Fruit fly (Drosophila melanogaster) S2 (cell line): ENCODE results near the gene CG42823.

ENCODE experiments used
- CG8478 ChIP-seq: fragments of >200 bp; optimal IDR thresholded peaks from 2 replicates; lab custom pipeline; 2018
- CTCF ChIP-seq, 2 experiments: fragments of >200 bp; optimal IDR thresholded peaks; 2 replicates each; lab custom pipeline; 2018

Gene CG42823

DNA sequence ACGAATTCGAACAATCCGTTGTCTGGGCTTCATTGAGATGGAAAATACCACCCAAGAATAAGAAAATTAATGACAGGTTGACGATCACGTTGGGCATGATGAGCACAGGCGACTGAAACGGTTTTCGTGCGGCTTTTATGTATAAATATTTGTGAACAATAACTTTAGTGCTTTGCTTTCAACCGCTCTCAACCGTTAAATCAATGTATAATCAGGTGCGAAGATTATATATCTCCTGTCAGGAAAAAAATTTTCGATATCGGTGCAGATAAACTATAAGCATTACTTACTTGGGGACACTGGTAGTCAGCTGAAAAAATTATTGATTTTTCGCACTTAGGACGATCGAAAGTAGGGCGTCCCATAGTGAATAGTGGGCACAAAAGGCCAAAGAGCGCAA lies at the start of gene CG42823:
TSS of gene CG42823 (minus strand) at position 101 of the 400 bp plus-strand sequence.
- TF ChIP-seq CG8478 (lab: Kevin White, UChicago), result no peak
- TF ChIP-seq CTCF (optimal IDR thresholded peaks at IDR 0.05; lab: Kevin White, UChicago), result no peak

DNA sequence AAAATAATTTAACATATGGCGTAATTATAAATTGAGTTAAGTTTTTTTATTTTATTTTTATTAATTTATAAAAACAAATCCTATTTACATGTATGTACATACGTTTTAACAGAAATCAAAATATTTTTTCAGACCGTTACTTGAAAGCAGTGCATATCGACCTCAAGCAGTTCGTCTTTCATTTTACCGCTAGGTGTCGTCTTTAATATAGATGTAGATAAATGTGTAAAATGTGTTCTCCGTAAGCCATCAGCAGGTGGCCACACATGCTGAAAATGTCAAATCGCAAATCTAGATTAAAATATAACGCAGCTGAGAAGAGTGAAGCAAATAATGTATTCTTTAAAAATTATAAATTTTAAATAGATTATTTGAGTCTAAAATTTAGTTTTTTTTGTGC lies 44.5 kb upstream of the CG42823 start:
- peak; percentile 84 to 91 for TF ChIP-seq CTCF (optimal IDR thresholded peaks at IDR 0.05; lab: Kevin White, UChicago)
- no peak for TF ChIP-seq CG8478 (lab: Kevin White, UChicago)

DNA sequence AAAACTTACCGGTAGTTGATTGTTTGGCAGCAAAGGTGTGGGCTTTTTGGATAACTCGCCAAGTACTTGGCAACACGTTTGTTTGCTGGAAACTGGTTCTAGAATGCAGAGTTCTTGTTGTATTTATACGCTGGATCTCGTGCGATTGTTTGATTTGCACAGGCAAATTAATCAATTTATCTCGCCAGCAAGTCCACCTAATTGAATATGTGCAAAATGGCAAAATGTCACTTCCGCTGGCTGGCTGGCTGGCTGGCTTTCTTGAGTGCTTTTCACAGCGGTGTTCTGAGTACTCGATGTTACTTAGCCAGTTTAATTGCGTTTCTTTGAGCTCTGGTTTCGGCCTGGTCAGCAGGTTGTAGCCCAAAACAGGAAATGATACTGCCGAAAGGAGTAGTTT lies 43.8 kb upstream of the CG42823 start, which contains the start of gene Eh:
TSS of gene Eh (minus strand) at position 101 of the 400 bp plus-strand sequence.
- no peak for TF ChIP-seq CG8478 (lab: Kevin White, UChicago)
- TF ChIP-seq CTCF (optimal IDR thresholded peaks at IDR 0.05; lab: Kevin White, UChicago), result no peak

DNA sequence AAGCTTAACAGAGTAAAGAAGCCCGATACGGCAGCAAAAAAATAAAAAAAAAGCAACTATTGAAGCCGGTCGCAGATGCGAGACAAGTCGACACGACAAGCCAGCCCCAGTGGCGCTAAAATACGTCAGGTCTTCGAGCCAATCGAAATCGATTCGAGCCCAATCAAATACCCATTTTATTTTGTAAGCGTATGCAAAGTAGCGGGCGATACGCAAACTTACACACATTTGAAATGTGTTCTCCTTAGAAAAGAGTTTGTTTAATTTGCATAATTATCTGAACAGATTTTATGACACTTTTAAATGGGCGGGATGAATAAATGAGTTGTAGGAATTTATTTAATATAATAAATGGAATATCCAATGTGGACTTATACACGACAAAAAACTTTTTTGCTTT lies 42.7 kb upstream of the CG42823 start:
- TF ChIP-seq CTCF (optimal IDR thresholded peaks at IDR 0.05; lab: Kevin White, UChicago), result no peak
- no peak for TF ChIP-seq CG8478 (lab: Kevin White, UChicago)

DNA sequence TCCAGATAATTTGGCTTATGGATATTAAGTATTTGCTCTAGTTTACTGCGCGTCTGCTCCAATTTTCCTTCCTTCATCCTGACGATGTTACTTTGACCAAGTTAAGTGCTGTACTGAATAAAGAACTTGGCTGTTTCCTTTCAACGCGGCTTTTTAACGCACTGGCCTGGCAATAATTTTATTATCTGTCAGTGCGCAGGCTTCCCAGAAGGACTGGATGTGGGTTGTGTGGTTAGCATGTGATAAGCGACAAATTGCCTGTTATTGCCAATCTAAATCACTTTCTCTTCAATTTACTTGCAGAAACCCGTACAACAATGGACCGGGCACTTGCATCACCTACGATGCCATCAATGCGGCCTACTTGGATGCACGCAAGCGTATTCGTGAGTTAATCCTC lies 35.7 kb upstream of the CG42823 start, which contains the start of gene CG14331:
TSS of gene CG14331 (minus strand) at position 101 of the 400 bp plus-strand sequence.
- TF ChIP-seq CTCF (optimal IDR thresholded peaks at IDR 0.05; lab: Kevin White, UChicago), result no peak
- no peak for TF ChIP-seq CG8478 (lab: Kevin White, UChicago)

DNA sequence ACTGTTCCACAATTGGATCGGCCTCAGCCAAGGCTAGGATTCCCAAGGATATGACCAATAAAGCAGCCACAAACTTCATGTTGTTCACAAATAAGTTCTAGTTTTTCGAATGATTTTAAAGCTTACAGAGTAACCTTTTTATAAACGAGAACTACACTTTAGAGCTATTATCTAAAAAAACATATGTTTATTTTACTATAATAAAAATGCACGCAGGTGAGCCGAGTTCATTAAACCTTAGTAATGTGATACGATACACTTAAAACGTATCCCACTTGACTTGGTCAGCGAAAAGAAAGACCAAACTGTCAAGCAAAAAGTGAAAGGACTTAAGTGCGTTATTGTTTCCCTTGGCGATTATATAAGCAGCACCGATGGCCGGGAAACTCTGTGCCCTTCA lies 29.4 kb upstream of the CG42823 start, which contains the start of gene CG44090:
TSS of gene CG44090 (minus strand) at position 101 of the 400 bp plus-strand sequence.
- no peak for TF ChIP-seq CG8478 (lab: Kevin White, UChicago)
- TF ChIP-seq CTCF (optimal IDR thresholded peaks at IDR 0.05; lab: Kevin White, UChicago), result no peak

DNA sequence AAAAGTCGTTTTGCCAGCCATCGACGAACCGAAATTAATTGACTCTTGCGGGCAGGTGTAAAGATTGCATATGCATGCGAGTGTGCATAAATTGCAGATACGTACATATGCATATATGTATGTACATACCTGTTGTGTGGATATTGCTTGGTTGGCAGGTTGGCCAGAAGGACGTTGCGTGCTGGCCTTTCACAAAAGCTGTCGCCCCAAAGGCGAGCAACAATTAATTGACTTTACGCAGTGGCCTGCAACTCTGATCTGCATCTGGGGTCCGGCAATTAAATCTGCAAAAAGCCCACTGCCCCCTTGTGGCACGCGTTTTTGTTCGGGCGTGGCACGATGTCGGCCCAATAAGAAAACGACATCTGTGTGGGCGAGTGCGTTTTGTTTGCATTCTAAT lies 28.2 kb upstream of the CG42823 start:
- no peak for TF ChIP-seq CG8478 (lab: Kevin White, UChicago)
- TF ChIP-seq CTCF (optimal IDR thresholded peaks at IDR 0.05; lab: Kevin White, UChicago), result no peak

DNA sequence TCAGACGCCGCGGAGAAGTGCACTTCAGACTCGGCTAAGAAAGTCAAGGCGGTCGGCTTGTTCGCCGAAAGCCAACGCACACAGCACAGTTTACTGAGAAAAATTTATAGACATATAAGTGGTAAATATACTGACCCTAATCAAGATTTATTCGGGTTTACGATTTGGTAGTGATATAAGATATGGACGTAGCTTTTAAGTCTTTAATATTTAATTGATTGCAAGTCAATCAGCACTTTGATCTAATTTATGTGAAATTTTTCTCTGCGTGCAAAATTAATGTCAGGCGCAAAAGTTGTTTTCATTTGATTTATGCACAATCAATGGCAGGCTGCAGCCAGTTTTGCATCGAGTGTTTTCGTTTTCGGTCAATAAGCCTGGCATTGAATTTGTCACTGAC lies 25.6 kb upstream of the CG42823 start:
- TF ChIP-seq CG8478 (lab: Kevin White, UChicago), result no peak
- TF ChIP-seq CTCF (optimal IDR thresholded peaks at IDR 0.05; lab: Kevin White, UChicago), result no peak

DNA sequence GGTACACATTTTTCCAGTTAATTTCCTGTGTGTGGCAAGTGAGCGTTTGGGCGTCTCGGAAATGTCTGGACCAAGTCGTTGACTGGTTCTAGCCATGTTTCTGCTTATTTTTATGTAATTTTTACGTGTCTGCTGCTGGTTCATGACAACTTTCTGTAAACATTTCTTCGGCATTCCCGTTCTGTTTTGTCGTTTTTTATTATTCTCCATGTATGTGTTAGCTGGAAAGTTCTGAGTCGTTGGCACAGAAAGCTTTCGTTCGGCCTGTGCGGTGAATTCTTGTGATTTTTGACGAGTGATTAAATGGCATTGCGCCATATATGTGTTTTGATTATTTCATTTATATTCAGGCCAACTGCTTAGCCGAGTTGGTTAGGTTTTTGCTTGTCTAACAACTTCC lies 21.4 kb upstream of the CG42823 start:
- TF ChIP-seq CTCF (optimal IDR thresholded peaks at IDR 0.05; lab: Kevin White, UChicago), result no peak
- TF ChIP-seq CG8478 (lab: Kevin White, UChicago), result no peak

DNA sequence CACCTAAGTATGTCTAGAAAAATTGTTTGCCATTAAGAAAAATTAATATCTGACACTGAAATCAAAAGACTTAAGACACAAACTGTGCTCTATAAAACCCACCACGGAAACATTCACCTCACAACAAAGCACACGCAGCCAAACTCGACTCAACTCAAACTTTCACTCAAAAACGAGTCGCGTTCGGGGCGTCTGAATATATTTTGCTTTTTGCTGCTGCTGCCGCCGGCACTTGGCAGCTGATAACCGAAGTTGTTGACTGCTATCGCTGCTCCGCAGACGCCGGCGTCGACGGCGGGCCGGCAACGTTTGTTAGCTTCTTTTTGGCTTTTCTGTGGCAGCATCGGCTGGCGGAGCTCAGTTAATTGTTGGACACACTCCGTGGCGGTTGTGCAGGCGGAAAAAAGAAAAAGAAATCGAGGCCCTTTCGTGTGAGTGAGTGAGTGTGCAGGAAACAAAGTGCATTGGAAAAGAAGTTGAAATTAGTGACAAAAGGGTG lies 20.6 kb upstream of the CG42823 start, which contains the start of gene cysu:
TSS of gene cysu (plus strand) at position 352 of the 499 bp plus-strand sequence.
- TF ChIP-seq CG8478 (lab: Kevin White, UChicago), result no peak
- TF ChIP-seq CTCF (optimal IDR thresholded peaks at IDR 0.05; lab: Kevin White, UChicago), result no peak

DNA sequence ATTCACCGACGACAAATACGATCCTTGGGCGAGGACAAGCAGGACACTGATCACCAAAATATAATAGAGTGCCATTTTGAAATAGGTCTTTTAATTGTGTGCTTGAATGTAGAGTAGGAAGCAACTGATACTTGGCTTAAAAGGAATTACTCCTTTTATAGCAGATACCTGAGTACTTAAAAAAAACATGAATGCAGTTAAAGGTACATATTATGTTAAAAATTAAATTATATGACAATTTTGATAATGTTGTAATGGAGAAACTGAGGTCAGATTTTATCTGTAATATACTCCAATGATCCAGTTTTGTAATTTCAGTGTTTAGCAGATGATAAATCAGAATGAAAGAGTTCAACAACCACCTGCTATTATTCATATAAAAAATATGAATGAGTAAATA lies 17.2 kb upstream of the CG42823 start, which contains the start of gene CG14332:
TSS of gene CG14332 (minus strand) at position 101 of the 400 bp plus-strand sequence.
- TF ChIP-seq CG8478 (lab: Kevin White, UChicago) (no peak), CTCF (optimal IDR thresholded peaks at IDR 0.05; lab: Kevin White, UChicago) (no peak)

DNA sequence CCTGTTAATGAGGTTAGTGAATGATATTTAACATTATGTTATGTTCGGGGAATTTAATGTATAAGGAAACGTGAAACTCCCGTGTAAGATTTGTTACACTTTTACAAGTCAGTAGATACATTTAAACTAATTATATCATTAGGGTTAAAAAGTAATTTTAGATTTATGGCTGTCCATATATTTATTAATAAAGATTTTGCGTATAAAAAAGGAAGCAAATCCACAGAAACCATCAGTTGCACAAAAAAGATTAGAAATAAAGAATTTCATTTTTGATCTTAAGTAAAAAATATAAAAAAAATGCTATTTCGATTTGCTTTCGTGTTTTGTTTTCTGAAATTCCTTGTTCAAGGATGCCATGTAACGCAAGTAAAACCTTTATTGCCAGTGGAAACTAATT lies 15.4 kb upstream of the CG42823 start, which contains the start of gene CG42835:
TSS of gene CG42835 (plus strand) at position 301 of the 400 bp plus-strand sequence.
- TF ChIP-seq CTCF (optimal IDR thresholded peaks at IDR 0.05; lab: Kevin White, UChicago) (no peak), CG8478 (lab: Kevin White, UChicago) (no peak)

DNA sequence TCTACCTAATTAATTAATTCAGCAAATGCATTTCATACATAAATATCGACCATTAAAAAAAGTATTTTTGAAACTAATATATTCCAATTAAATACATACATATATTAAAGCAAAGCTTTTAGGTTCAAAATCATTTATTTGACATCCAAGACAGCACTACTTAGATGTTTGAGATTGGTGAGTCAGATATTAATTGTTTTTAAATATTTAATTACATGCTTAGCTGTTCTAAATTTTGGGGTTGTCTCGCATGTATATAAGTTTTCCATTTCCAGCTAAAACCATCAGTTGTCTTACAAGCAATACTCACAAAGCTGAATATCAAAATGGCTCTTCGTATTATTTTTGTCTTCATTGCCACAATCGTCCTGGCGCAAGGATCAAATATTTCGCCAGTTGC lies 13.6 kb upstream of the CG42823 start, which contains the start of gene CG42834:
TSS of gene CG42834 (plus strand) at position 301 of the 400 bp plus-strand sequence.
- TF ChIP-seq CTCF (optimal IDR thresholded peaks at IDR 0.05; lab: Kevin White, UChicago) (no peak), CG8478 (lab: Kevin White, UChicago) (no peak)

DNA sequence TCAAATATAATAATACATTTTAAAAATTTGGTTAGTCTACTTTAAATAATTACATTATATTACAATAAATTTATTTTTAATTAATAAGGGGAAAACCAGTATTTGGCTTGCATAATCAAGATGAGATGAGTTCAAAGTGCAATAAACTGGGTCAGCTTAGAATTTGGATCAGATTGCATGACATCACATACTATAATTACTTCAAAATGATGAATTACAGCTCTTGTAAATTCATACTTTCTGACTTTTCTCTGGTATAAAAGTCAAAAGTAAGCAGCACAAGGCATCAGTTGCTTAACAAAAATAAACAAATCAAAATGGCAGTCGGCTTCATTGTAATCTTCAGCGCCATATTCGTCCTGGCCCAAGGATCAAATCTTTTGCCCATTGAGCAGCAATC lies 12.3 kb upstream of the CG42823 start, which contains the start of gene CG33333:
TSS of gene CG33333 (plus strand) at position 301 of the 400 bp plus-strand sequence.
- TF ChIP-seq CG8478 (lab: Kevin White, UChicago) (no peak), CTCF (optimal IDR thresholded peaks at IDR 0.05; lab: Kevin White, UChicago) (no peak)

DNA sequence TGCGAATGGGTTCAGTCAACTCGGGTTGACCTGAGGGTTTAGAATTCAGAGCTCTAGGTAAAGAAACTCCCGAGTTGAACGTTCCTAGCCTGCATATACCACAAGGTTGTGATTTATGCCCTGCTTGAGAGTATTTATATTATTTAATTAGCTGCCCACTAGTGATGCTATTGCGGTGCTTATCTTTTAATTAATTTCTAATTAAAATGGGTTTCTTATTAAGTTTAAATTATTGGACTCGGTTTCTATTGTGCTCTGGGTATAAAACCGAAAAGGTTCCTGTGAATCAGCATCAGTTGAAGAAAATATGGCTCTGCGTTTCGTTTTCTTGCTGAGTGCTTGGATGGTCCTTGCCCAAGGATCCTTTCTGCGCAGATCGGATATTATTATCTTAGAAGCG lies 10.5 kb upstream of the CG42823 start, which contains the start of gene CG5866:
TSS of gene CG5866 (plus strand) at position 301 of the 400 bp plus-strand sequence.
- TF ChIP-seq CTCF (optimal IDR thresholded peaks at IDR 0.05; lab: Kevin White, UChicago) (no peak), CG8478 (lab: Kevin White, UChicago) (no peak)
